Worm (Caenorhabditis elegans): ENCODE data around the gene F52B10.3.

F52B10.3 gene

ce11 chrX:2898256-2898655 lies at the start of gene F52B10.3:
Gene F52B10.3 (minus strand): TSS chrX:2898356.
- no peak for TF ChIP-seq unc-62 (GFP tag; optimal IDR thresholded peaks at IDR 0.05)

- no peak for TF ChIP-seq unc-62 (GFP tag; optimal IDR thresholded peaks at IDR 0.05)
Observed at ce11 chrX:2946508-2947005, 48.4 kb upstream of the F52B10.3 start, which contains the start of the genes Y41G9A.10 and Y41G9A.5. Gene Y41G9A.10 (minus strand): TSS chrX:2946558. Gene Y41G9A.5 (plus strand): TSS chrX:2946667.

ce11 chrX:2945950-2946349 lies 47.8 kb upstream of the F52B10.3 start:
- no peak for TF ChIP-seq unc-62 (GFP tag; optimal IDR thresholded peaks at IDR 0.05)

- TF ChIP-seq unc-62 (GFP tag; optimal IDR thresholded peaks at IDR 0.05): no peak
Observed at ce11 chrX:2943611-2944010, 45.5 kb upstream of the F52B10.3 start.

- TF ChIP-seq unc-62 (GFP tag; optimal IDR thresholded peaks at IDR 0.05): no peak
Observed at ce11 chrX:2942327-2942726, 44.2 kb upstream of the F52B10.3 start.

- TF ChIP-seq unc-62 (GFP tag; optimal IDR thresholded peaks at IDR 0.05): no peak
Observed at ce11 chrX:2940572-2940971, 42.4 kb upstream of the F52B10.3 start, which contains the start of gene pfk-1.1. Gene pfk-1.1 (plus strand): TSS chrX:2940872.

- TF ChIP-seq unc-62 (GFP tag; optimal IDR thresholded peaks at IDR 0.05): no peak
Observed at ce11 chrX:2939526-2939925, 41.4 kb upstream of the F52B10.3 start.

ce11 chrX:2939085-2939484 lies 40.9 kb upstream of the F52B10.3 start:
- TF ChIP-seq unc-62 (GFP tag; optimal IDR thresholded peaks at IDR 0.05): no peak

ce11 chrX:2933061-2933460 lies 34.9 kb upstream of the F52B10.3 start, which contains the start of gene fard-1:
Gene fard-1 (plus strand): TSS chrX:2933361.
- TF ChIP-seq unc-62 (GFP tag; optimal IDR thresholded peaks at IDR 0.05): no peak

ce11 chrX:2931852-2932251 lies 33.7 kb upstream of the F52B10.3 start:
- TF ChIP-seq unc-62 (GFP tag; optimal IDR thresholded peaks at IDR 0.05): no peak

- TF ChIP-seq unc-62 (GFP tag; optimal IDR thresholded peaks at IDR 0.05): no peak
Observed at ce11 chrX:2928089-2928488, 29.9 kb upstream of the F52B10.3 start.

- no peak for TF ChIP-seq unc-62 (GFP tag; optimal IDR thresholded peaks at IDR 0.05)
Observed at ce11 chrX:2927576-2927975, 29.4 kb upstream of the F52B10.3 start.

ce11 chrX:2925950-2926349 lies 27.8 kb upstream of the F52B10.3 start:
- TF ChIP-seq unc-62 (GFP tag; optimal IDR thresholded peaks at IDR 0.05): no peak

- no peak for TF ChIP-seq unc-62 (GFP tag; optimal IDR thresholded peaks at IDR 0.05)
Observed at ce11 chrX:2924438-2924837, 26.3 kb upstream of the F52B10.3 start.

- TF ChIP-seq unc-62 (GFP tag; optimal IDR thresholded peaks at IDR 0.05): no peak
Observed at ce11 chrX:2923888-2924287, 25.7 kb upstream of the F52B10.3 start, which contains the start of gene hst-3.2. Gene hst-3.2 (minus strand): TSS chrX:2923988.

ce11 chrX:2922602-2923203 lies 24.5 kb upstream of the F52B10.3 start:
- no peak for TF ChIP-seq unc-62 (GFP tag; optimal IDR thresholded peaks at IDR 0.05)

- no peak for TF ChIP-seq unc-62 (GFP tag; optimal IDR thresholded peaks at IDR 0.05)
Observed at ce11 chrX:2921737-2922136, 23.6 kb upstream of the F52B10.3 start.

ce11 chrX:2920456-2920855 lies 22.3 kb upstream of the F52B10.3 start:
- no peak for TF ChIP-seq unc-62 (GFP tag; optimal IDR thresholded peaks at IDR 0.05)

Data from whole organism, dauer.